Fruit fly (Drosophila melanogaster): Measurements from ENCODE around the gene bcn92.
A peak's percentile ranks its signal among the peaks of the same experiment; 100 is the strongest.

bcn92 gene

DNA sequence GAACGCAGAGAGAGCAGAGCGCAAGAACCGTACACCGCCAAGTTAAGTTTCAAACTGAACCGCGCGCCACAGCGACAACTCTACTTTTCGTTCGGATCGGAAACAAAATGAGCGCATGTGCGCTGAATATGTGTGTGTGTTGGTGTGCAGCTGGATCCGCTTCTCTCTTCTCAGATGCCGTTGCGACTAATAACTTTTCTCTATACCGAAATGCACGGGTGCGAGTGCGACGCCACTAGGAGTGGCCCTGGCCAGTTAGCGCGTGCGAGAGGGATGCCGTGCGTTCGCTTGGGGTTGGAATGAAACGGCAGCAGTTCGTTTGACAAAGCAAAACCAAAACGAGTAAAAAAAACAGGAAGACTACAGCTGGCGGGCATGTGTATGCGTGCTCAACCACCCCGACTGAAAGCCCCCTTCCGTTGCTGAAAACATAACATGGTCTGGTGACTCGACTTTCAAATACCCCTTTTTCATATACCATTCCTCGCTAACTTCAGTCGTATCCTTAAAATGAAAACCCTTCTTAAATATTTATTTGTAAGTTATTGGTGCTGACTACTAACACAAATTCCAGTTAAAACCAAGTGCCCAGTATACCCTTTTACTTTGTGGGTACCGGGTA, 12.5 kb downstream of the bcn92 start (continued):
- peak; percentile 100 for TF ChIP-seq CG1602 (GFP tag; optimal IDR thresholded peaks at IDR 0.05)
- peak; percentile 100 for TF ChIP-seq al (GFP tag; IDR thresholded peaks at IDR 0.05)
- peak; percentile 100 for TF ChIP-seq Fer3 (tag; optimal IDR thresholded peaks at IDR 0.05)
- peak; percentile 100 for TF ChIP-seq cato (GFP tag; optimal IDR thresholded peaks at IDR 0.05; ENCODE audit: borderline replicate concordance)
- peak; percentile 100 for TF ChIP-seq repo (GFP tag; optimal IDR thresholded peaks at IDR 0.05)
- peak; percentile 95 for TF ChIP-seq CG14965 (GFP tag; optimal IDR thresholded peaks at IDR 0.05; ENCODE audit: borderline replicate concordance)
- TF ChIP-seq Tbp (GFP tag; optimal IDR thresholded peaks at IDR 0.05) = no peak
- peak; percentile 100 for TF ChIP-seq ATbp (GFP tag; optimal IDR thresholded peaks at IDR 0.05)
- TF ChIP-seq CG8765 (GFP tag; IDR thresholded peaks at IDR 0.05) = peak; percentile 100
- peak; percentile 100 for TF ChIP-seq gsb-n (tag; optimal IDR thresholded peaks at IDR 0.05)
- peak; percentile 100 for TF ChIP-seq Awh (GFP tag; IDR thresholded peaks at IDR 0.05)
- TF ChIP-seq fd102C (GFP tag; optimal IDR thresholded peaks at IDR 0.05) = peak; percentile 100
- peak; percentile 39; the same call in 1 of the 2 replicates for TF ChIP-seq Bgb (GFP tag; IDR thresholded peaks at IDR 0.05; ENCODE audit: partially characterized antibody)
- no peak for TF ChIP-seq Dll (GFP tag; IDR thresholded peaks at IDR 0.05; ENCODE audit: partially characterized antibody)
- TF ChIP-seq gt (GFP tag; IDR thresholded peaks at IDR 0.05) = peak; percentile 100
- TF ChIP-seq CG31224 (GFP tag; IDR thresholded peaks at IDR 0.05) = peak; percentile 99
- peak; percentile 99 for TF ChIP-seq CG13894 (tag; optimal IDR thresholded peaks at IDR 0.05)
- TF ChIP-seq toy (GFP tag; IDR thresholded peaks at IDR 0.05) = peak; percentile 100
- peak; percentile 97 for TF ChIP-seq Bdp1 (GFP tag; optimal IDR thresholded peaks at IDR 0.05)
- TF ChIP-seq dimm (GFP tag; IDR thresholded peaks at IDR 0.05) = peak; percentile 100
- peak; percentile 100 for TF ChIP-seq slp2 (GFP tag; optimal IDR thresholded peaks at IDR 0.05)
- no peak for TF ChIP-seq D (optimal IDR thresholded peaks at IDR 0.05)
- TF ChIP-seq D (GFP tag; optimal IDR thresholded peaks at IDR 0.05) = peak; percentile 100
- peak; percentile 99 for TF ChIP-seq abd-A (tag; optimal IDR thresholded peaks at IDR 0.05)
- TF ChIP-seq CG4282 (GFP tag; optimal IDR thresholded peaks at IDR 0.05) = peak; percentile 99
- peak; percentile 100 for TF ChIP-seq shn (GFP tag; optimal IDR thresholded peaks at IDR 0.05)
- peak; percentile 100 for TF ChIP-seq CG9727 (GFP tag; optimal IDR thresholded peaks at IDR 0.05)
- peak; percentile 93 for TF ChIP-seq Adf1 (GFP tag; IDR thresholded peaks at IDR 0.05)
- TF ChIP-seq dan (GFP tag; IDR thresholded peaks at IDR 0.05) = peak; percentile 100
- peak; percentile 99 for TF ChIP-seq org-1 (GFP tag; optimal IDR thresholded peaks at IDR 0.05)
- TF ChIP-seq sisA (GFP tag; IDR thresholded peaks at IDR 0.05) = peak; percentile 100
- peak; percentile 100 for TF ChIP-seq pb (GFP tag; optimal IDR thresholded peaks at IDR 0.05)
- TF ChIP-seq Max (GFP tag; optimal IDR thresholded peaks at IDR 0.05) = peak; percentile 100
- TF ChIP-seq Taf1 (GFP tag; IDR thresholded peaks at IDR 0.05) = peak; percentile 100
- TF ChIP-seq jumu (GFP tag; optimal IDR thresholded peaks at IDR 0.05) = peak; percentile 100
- TF ChIP-seq chn (GFP tag; optimal IDR thresholded peaks at IDR 0.05) = peak; percentile 100
- peak; percentile 100 for TF ChIP-seq CG14441 (GFP tag; IDR thresholded peaks at IDR 0.05)
- peak; percentile 60 for TF ChIP-seq pzg (GFP tag; optimal IDR thresholded peaks at IDR 0.05)
- peak; percentile 100 for TF ChIP-seq Hr3 (GFP tag; optimal IDR thresholded peaks at IDR 0.05)
- no peak for TF ChIP-seq CG13287 (GFP tag; IDR thresholded peaks at IDR 0.05; ENCODE audit: partially characterized antibody)
- TF ChIP-seq sim (GFP tag; IDR thresholded peaks at IDR 0.05) = peak; percentile 100
- TF ChIP-seq CG7963 (GFP tag; IDR thresholded peaks at IDR 0.05; ENCODE audit: partially characterized antibody) = no peak
- TF ChIP-seq ftz-f1 (GFP tag; optimal IDR thresholded peaks at IDR 0.05) = peak; percentile 94
- TF ChIP-seq CG2678 (tag; optimal IDR thresholded peaks at IDR 0.05) = peak; percentile 100
- TF ChIP-seq eve (GFP tag; optimal IDR thresholded peaks at IDR 0.05) = peak; percentile 100
- peak; percentile 89 for TF ChIP-seq CG7928 (GFP tag; optimal IDR thresholded peaks at IDR 0.05)
- TF ChIP-seq sens (GFP tag) = peak; percentile 100
- peak; percentile 100 for TF ChIP-seq Antp (GFP tag; optimal IDR thresholded peaks at IDR 0.05)
- peak; percentile 99 for TF ChIP-seq Hand (GFP tag; optimal IDR thresholded peaks at IDR 0.05)
- TF ChIP-seq az2 (GFP tag; optimal IDR thresholded peaks at IDR 0.05) = peak; percentile 100
- peak; percentile 100 for TF ChIP-seq CG17385 (GFP tag; optimal IDR thresholded peaks at IDR 0.05)

All from whole organism, embryonic.